Worm (Caenorhabditis elegans) whole organism, young adult: ENCODE measurements around the gene fbxa-135.

Experiments used
- Y53F4B.3 ChIP-seq: fragments of 200-800 bp; sonication (Bioruptor generic); IDR thresholded peaks from 2 replicates; pipeline ENCODE4 v1.3.6; 2022; ENCODE audit warnings: missing genetic modification reagents, missing genetic modification characterization, missing compliant biosample characterization
- hlh-12 ChIP-seq: sonication (generic microtip); optimal IDR thresholded peaks from 2 replicates; lab custom pipeline; 2016; ENCODE audit warnings: missing genetic modification characterization, missing compliant biosample characterization
- nhr-27 ChIP-seq: fragments of 200-800 bp; sonication (Bioruptor generic); optimal IDR thresholded peaks from 2 replicates; lab custom pipeline; 2018; ENCODE audit warnings: mild to moderate bottlenecking, missing genetic modification characterization, moderate library complexity, missing compliant biosample characterization
- pha-4 ChIP-seq: fragments of 150-350 bp; sonication (generic microtip); optimal IDR thresholded peaks from 2 replicates; lab custom pipeline; 2014; ENCODE audit warnings: missing biosample characterization, missing genetic modification reagents, missing genetic modification characterization
- unc-62 ChIP-seq: fragments of 150-350 bp; optimal IDR thresholded peaks from 2 replicates; lab custom pipeline; 2014; ENCODE audit warnings: missing biosample characterization, missing genetic modification reagents, missing genetic modification characterization
- zfh-2 ChIP-seq: fragments of 200-800 bp; sonication (Bioruptor generic); conservative IDR thresholded peaks from 2 replicates; pipeline ENCODE4 v1.3.6; 2022; ENCODE audit warnings: missing genetic modification reagents, missing genetic modification characterization, missing compliant biosample characterization

ce11 chrV:15394906-15395305 lies 7.2 kb upstream of the fbxa-135 start, which contains the start of gene T06E6.1:
- TF ChIP-seq hlh-12 (tag; lab: Kevin White, UChicago) (no peak), unc-62 (no peak), pha-4 (tag; lab: Kevin White, UChicago) (no peak), nhr-27 (tag; lab: Kevin White, UChicago) (no peak), zfh-2 (no peak), Y53F4B.3 (GFP tag; lab: Robert Waterston, UW) (no peak)
